Fruit fly (Drosophila melanogaster): Measurements from ENCODE around the gene CG11076.

CG11076 gene

dm6 chr4:1008444-1008843, 23.1 kb downstream of the CG11076 start:
- TF ChIP-seq CG11723 (GFP tag; optimal IDR thresholded peaks at IDR 0.05) (peak; percentile 55), CG6254 (GFP tag; optimal IDR thresholded peaks at IDR 0.05) (peak; percentile 63), CG2712 (tag; optimal IDR thresholded peaks at IDR 0.05) (no peak), tin (GFP tag; optimal IDR thresholded peaks at IDR 0.05) (no peak)

- no peak for TF ChIP-seq slbo (GFP tag; IDR thresholded peaks at IDR 0.05)
- TF ChIP-seq Nf-YC (tag; optimal IDR thresholded peaks at IDR 0.05) = peak; percentile 93
- peak; percentile 47 for TF ChIP-seq CG13894 (tag; optimal IDR thresholded peaks at IDR 0.05)
- no peak for TF ChIP-seq Neu2 (GFP tag; optimal IDR thresholded peaks at IDR 0.05; ENCODE audit: borderline replicate concordance)
- peak; percentile 91 for TF ChIP-seq Nf-YB (GFP tag; optimal IDR thresholded peaks at IDR 0.05)
- TF ChIP-seq ash1 (GFP tag; optimal IDR thresholded peaks at IDR 0.05) = no peak
Measured at dm6 chr4:995958-996357, 35.6 kb downstream of the CG11076 start.

- TF ChIP-seq tup (GFP tag; optimal IDR thresholded peaks at IDR 0.05) (no peak), ewg (GFP tag; optimal IDR thresholded peaks at IDR 0.05) (peak; percentile 82), CG11723 (GFP tag; optimal IDR thresholded peaks at IDR 0.05) (no peak), amos (GFP tag; IDR thresholded peaks at IDR 0.05; ENCODE audit: partially characterized antibody) (0 out of 2 replicates have a peak, but pooled peaks have one; percentile 22), Pdp1 (GFP tag; optimal IDR thresholded peaks at IDR 0.05) (peak in 1 of 2 experiments; percentile 92), ERR (GFP tag; optimal IDR thresholded peaks at IDR 0.05) (no peak), B-H2 (GFP tag; optimal IDR thresholded peaks at IDR 0.05) (peak; percentile 20), eve (GFP tag; optimal IDR thresholded peaks at IDR 0.05) (peak in 1 of 2 experiments; percentile 0), sens (GFP tag) (peak; percentile 73), hb (GFP tag; IDR thresholded peaks at IDR 0.05; ENCODE audit: partially characterized antibody) (0 out of 3 replicates have a peak, but pooled peaks have one; percentile 34), CG7372 (GFP tag; IDR thresholded peaks at IDR 0.05) (no peak), HLHmδ (GFP tag; optimal IDR thresholded peaks at IDR 0.05) (no peak), CoRest (tag; optimal IDR thresholded peaks at IDR 0.05) (peak; percentile 83), mld (GFP tag; IDR thresholded peaks at IDR 0.05; ENCODE audit: partially characterized antibody) (0 out of 3 replicates have a peak, but pooled peaks have one; percentile 27), CG1832 (GFP tag; optimal IDR thresholded peaks at IDR 0.05) (peak; percentile 95), Scr (GFP tag; IDR thresholded peaks at IDR 0.05; ENCODE audit: partially characterized antibody) (peak; percentile 50), CG13624 (GFP tag; optimal IDR thresholded peaks at IDR 0.05) (peak; percentile 3), Elba2 (GFP tag; optimal IDR thresholded peaks at IDR 0.05) (peak; percentile 24), D19A (tag; optimal IDR thresholded peaks at IDR 0.05) (peak; percentile 61), zf30C (GFP tag; optimal IDR thresholded peaks at IDR 0.05) (peak; percentile 19), CG8290 (GFP tag; optimal IDR thresholded peaks at IDR 0.05) (peak; percentile 54), CG8290 (tag; optimal IDR thresholded peaks at IDR 0.05) (peak; percentile 39 to 89), CG7271 (tag; optimal IDR thresholded peaks at IDR 0.05) (peak; percentile 6), CG17912 (GFP tag; optimal IDR thresholded peaks at IDR 0.05) (peak; percentile 64), pita (GFP tag; optimal IDR thresholded peaks at IDR 0.05) (no peak), Aef1 (GFP tag; IDR thresholded peaks at IDR 0.05) (peak; percentile 79), CG6813 (GFP tag; optimal IDR thresholded peaks at IDR 0.05) (no peak), Trl (optimal IDR thresholded peaks at IDR 0.05) (peak in 1 of 2 experiments; percentile 5), Trl (GFP tag; optimal IDR thresholded peaks at IDR 0.05) (no peak), Adf1 (GFP tag; IDR thresholded peaks at IDR 0.05) (peak; percentile 53), cad (GFP tag; optimal IDR thresholded peaks at IDR 0.05) (peak; percentile 50), Nf-YA (GFP tag; IDR thresholded peaks at IDR 0.05) (peak; percentile 100), CG13894 (tag; optimal IDR thresholded peaks at IDR 0.05) (peak; percentile 70), Nf-YB (GFP tag; optimal IDR thresholded peaks at IDR 0.05) (peak; percentile 100), CG2199 (GFP tag; IDR thresholded peaks at IDR 0.05) (peak; percentile 97), Dref (GFP tag; IDR thresholded peaks at IDR 0.05) (no peak), HmgZ (tag; optimal IDR thresholded peaks at IDR 0.05) (peak; percentile 41), CG34224 (GFP tag; IDR thresholded peaks at IDR 0.05; ENCODE audit: partially characterized antibody) (0 out of 3 replicates have a peak, but pooled peaks have one; percentile 25)
Measured at dm6 chr4:989058-989770, 42.3 kb downstream of the CG11076 start, which contains the start of gene toy. Gene toy, plus strand, starts transcription at chr4:989725.

Measured in whole organism, embryonic.